Worm (Caenorhabditis elegans) whole organism, young adult: ENCODE measurements around the gene slc-36.5.

Experiments
- dpl-1 ChIP-seq: fragments of 150-350 bp; optimal IDR thresholded peaks from 2 replicates; lab custom pipeline; 2014; ENCODE audit warnings: missing biosample characterization, missing genetic modification reagents, missing genetic modification characterization
- fkh-3 ChIP-seq: sonication (generic microtip); optimal IDR thresholded peaks from 2 replicates; lab custom pipeline; 2016; ENCODE audit warnings: mild to moderate bottlenecking, missing genetic modification characterization, missing compliant biosample characterization
- lin-35 ChIP-seq, 3 experiments: fragments of 150-350 bp in 2 of 3; sonication (generic microtip) in 1 of 3; optimal IDR thresholded peaks; 2 replicates each; lab custom pipeline; 2014 to 2018; ENCODE audit warnings: missing biosample characterization in 3 of 3, missing genetic modification characterization in 3 of 3, missing genetic modification reagents in 3 of 3
- lin-40 ChIP-seq: sonication (generic microtip); optimal IDR thresholded peaks from 2 replicates; lab custom pipeline; 2016; ENCODE audit warnings: missing genetic modification characterization, mild to moderate bottlenecking, missing compliant biosample characterization, missing genotype, missing genetic modification reagents
- madf-10 ChIP-seq: sonication (generic microtip); optimal IDR thresholded peaks from 2 replicates; lab custom pipeline; 2016; ENCODE audit warnings: mild to moderate bottlenecking, missing genetic modification characterization, missing compliant biosample characterization
- rec-8 ChIP-seq, 2 experiments: sonication (generic microtip); optimal IDR thresholded peaks; 2 replicates each; lab custom pipeline; 2016; ENCODE audit warnings: mild to moderate bottlenecking in 2 of 2, missing genetic modification characterization in 2 of 2, missing genetic modification reagents in 2 of 2, missing genotype in 2 of 2, missing biosample characterization in 1 of 2, missing compliant biosample characterization in 1 of 2, moderate library complexity in 1 of 2
- unc-62 ChIP-seq: fragments of 150-350 bp; optimal IDR thresholded peaks from 2 replicates; lab custom pipeline; 2014; ENCODE audit warnings: missing biosample characterization, missing genetic modification reagents, missing genetic modification characterization
- ztf-3 ChIP-seq: fragments of 200-800 bp; sonication (Bioruptor generic); optimal IDR thresholded peaks from 2 replicates; lab custom pipeline; 2018; ENCODE audit warnings: mild to moderate bottlenecking, missing genetic modification characterization, missing compliant biosample characterization

ce11 chrII:6917710-6918109, 40.9 kb upstream of the slc-36.5 start, which contains the start of gene B0252.11:
- TF ChIP-seq lin-35 (GFP tag; optimal IDR thresholded peaks at IDR 0.05; lab: Kevin White, UChicago) (no peak), dpl-1 (no peak), lin-40 (tag; lab: Kevin White, UChicago) (no peak), ztf-3 (no peak), fkh-3 (tag; lab: Kevin White, UChicago) (no peak), unc-62 (GFP tag; lab: Kevin White, UChicago) (no peak), madf-10 (tag; lab: Kevin White, UChicago) (no peak), rec-8 (tag; optimal IDR thresholded peaks at IDR 0.05; lab: Kevin White, UChicago) (no peak)
